Worm (Caenorhabditis elegans) whole organism, L1 larva: ENCODE results near the gene tbc-10.
A peak's percentile ranks its signal among the peaks of the same experiment; 100 is the strongest.

Experiments
- C34B4.2 ChIP-seq: sonication (generic microtip); optimal IDR thresholded peaks from 2 replicates; lab custom pipeline; 2017; ENCODE audit warnings: mild to moderate bottlenecking, missing genetic modification characterization, missing compliant biosample characterization
- F16B12.6 ChIP-seq: fragments of 150-350 bp; optimal IDR thresholded peaks from 2 replicates; lab custom pipeline; 2014; ENCODE audit warnings: missing biosample characterization, missing genetic modification characterization
- aha-1 ChIP-seq: fragments of 150-350 bp; optimal IDR thresholded peaks from 2 replicates; lab custom pipeline; 2014; ENCODE audit warnings: missing biosample characterization, missing genetic modification characterization
- aly-2 ChIP-seq: fragments of 150-350 bp; optimal IDR thresholded peaks from 2 replicates; lab custom pipeline; 2014; ENCODE audit warnings: missing biosample characterization, missing genetic modification characterization
- ama-1 ChIP-seq: fragments of 150-350 bp; optimal IDR thresholded peaks from 2 replicates; lab custom pipeline; 2014
- ceh-8 ChIP-seq: fragments of 200-800 bp; sonication (Bioruptor generic); optimal IDR thresholded peaks from 2 replicates; lab custom pipeline; 2018; ENCODE audit warnings: mild to moderate bottlenecking, missing genetic modification characterization, moderate library complexity, missing compliant biosample characterization
- ceh-88 ChIP-seq: fragments of 200-800 bp; sonication (Bioruptor generic); IDR thresholded peaks from 2 replicates; pipeline ENCODE4 v1.3.6; 2022; ENCODE audit warnings: missing genetic modification characterization, missing compliant biosample characterization
- ces-1 ChIP-seq: fragments of 150-350 bp; optimal IDR thresholded peaks from 2 replicates; lab custom pipeline; 2014; ENCODE audit warnings: missing biosample characterization, missing genetic modification reagents, missing genetic modification characterization
- dpl-1 ChIP-seq, 3 experiments: fragments of 150-350 bp in 2 of 3; sonication (generic microtip) in 1 of 3; optimal IDR thresholded peaks; 2 replicates each; lab custom pipeline; 2014 to 2017; ENCODE audit warnings: missing biosample characterization in 3 of 3, missing genetic modification characterization in 3 of 3, missing genetic modification reagents in 3 of 3
- dsc-1 ChIP-seq: sonication (generic microtip); optimal IDR thresholded peaks from 2 replicates; lab custom pipeline; 2016; ENCODE audit warnings: mild to moderate bottlenecking, missing genetic modification characterization, missing compliant biosample characterization
- efl-3 ChIP-seq: fragments of 200-800 bp; sonication (Bioruptor generic); optimal IDR thresholded peaks from 2 replicates; lab custom pipeline; 2018; ENCODE audit warnings: mild to moderate bottlenecking, missing genetic modification characterization, missing compliant biosample characterization
- egl-27 ChIP-seq, 2 experiments: fragments of 150-350 bp in 1 of 2; sonication (generic microtip); optimal IDR thresholded peaks; 3 replicates each; lab custom pipeline; 2017 to 2018; ENCODE audit warnings: missing biosample characterization in 2 of 2, missing genetic modification characterization in 2 of 2, missing genetic modification reagents in 2 of 2
- elt-2 ChIP-seq: sonication (generic microtip); optimal IDR thresholded peaks from 2 replicates; lab custom pipeline; 2016; ENCODE audit warnings: missing genetic modification characterization, mild to moderate bottlenecking, inconsistent platforms, missing compliant biosample characterization, missing genetic modification reagents
- elt-3 ChIP-seq, 6 experiments: fragments of 150-350 bp in 1 of 6; sonication (generic microtip); optimal IDR thresholded peaks; 2 replicates each; lab custom pipeline; 2017 to 2018; ENCODE audit warnings: missing biosample characterization in 6 of 6, missing genetic modification characterization in 6 of 6, inconsistent platforms in 1 of 6
- ets-5 ChIP-seq: fragments of 200-800 bp; sonication (Bioruptor generic); IDR thresholded peaks from 2 replicates; pipeline ENCODE4 v1.3.6; 2022; ENCODE audit warnings: missing genetic modification characterization, missing compliant biosample characterization
- fkh-10 ChIP-seq: sonication (generic microtip); optimal IDR thresholded peaks from 2 replicates; lab custom pipeline; 2017; ENCODE audit warnings: missing biosample characterization, missing genetic modification reagents, missing genetic modification characterization
- fkh-8 ChIP-seq: sonication (generic microtip); optimal IDR thresholded peaks from 2 replicates; lab custom pipeline; 2016; ENCODE audit warnings: mild to moderate bottlenecking, missing genetic modification characterization, missing compliant biosample characterization
- hlh-17 ChIP-seq: fragments of 200-800 bp; sonication (Bioruptor generic); optimal IDR thresholded peaks from 2 replicates; lab custom pipeline; 2018; ENCODE audit warnings: missing genetic modification characterization, mild to moderate bottlenecking, missing compliant biosample characterization, moderate library complexity, borderline replicate concordance
- hlh-4 ChIP-seq: sonication (generic microtip); optimal IDR thresholded peaks from 2 replicates; lab custom pipeline; 2016; ENCODE audit warnings: mild to moderate bottlenecking, missing genetic modification characterization, missing compliant biosample characterization
- hpl-2 ChIP-seq: fragments of 150-350 bp; optimal IDR thresholded peaks from 2 replicates; lab custom pipeline; 2014; ENCODE audit warnings: missing biosample characterization, missing genetic modification reagents, missing genetic modification characterization
- jun-1 ChIP-seq: fragments of 150-350 bp; optimal IDR thresholded peaks from 2 replicates; lab custom pipeline; 2014; ENCODE audit warnings: missing biosample characterization, missing genetic modification reagents, missing genetic modification characterization
- lin-14 ChIP-seq: fragments of 200-800 bp; sonication (Bioruptor generic); optimal IDR thresholded peaks from 2 replicates; lab custom pipeline; 2018; ENCODE audit warnings: mild to moderate bottlenecking, missing genetic modification characterization, moderate library complexity, missing compliant biosample characterization
- lin-35 ChIP-seq, 2 experiments: fragments of 150-350 bp; optimal IDR thresholded peaks; 2 replicates each; lab custom pipeline; 2014; ENCODE audit warnings: missing biosample characterization in 2 of 2, missing genetic modification characterization in 2 of 2, missing genetic modification reagents in 2 of 2
- lir-3 ChIP-seq: sonication (generic microtip); optimal IDR thresholded peaks from 2 replicates; lab custom pipeline; 2016; ENCODE audit warnings: mild to moderate bottlenecking, missing genetic modification characterization, moderate library complexity, missing compliant biosample characterization; ENCODE audit not compliant: poor library complexity
- lsy-2 ChIP-seq, 2 experiments: fragments of 150-350 bp; optimal IDR thresholded peaks; 2 replicates each; lab custom pipeline; 2014; ENCODE audit warnings: missing biosample characterization in 2 of 2, missing genetic modification characterization in 2 of 2
- mab-9 ChIP-seq: fragments of 200-800 bp; sonication (Bioruptor generic); IDR thresholded peaks from 2 replicates; pipeline ENCODE4 v1.3.6; 2022; ENCODE audit warnings: missing genetic modification reagents, missing genetic modification characterization, missing compliant biosample characterization
- mef-2 ChIP-seq: fragments of 150-350 bp; optimal IDR thresholded peaks from 2 replicates; lab custom pipeline; 2014; ENCODE audit warnings: missing biosample characterization, missing genetic modification characterization
- nhr-12 ChIP-seq: sonication (generic microtip); optimal IDR thresholded peaks from 2 replicates; lab custom pipeline; 2017; ENCODE audit warnings: missing biosample characterization, missing genetic modification characterization
- nhr-20 ChIP-seq: sonication (generic microtip); optimal IDR thresholded peaks from 2 replicates; lab custom pipeline; 2016; ENCODE audit warnings: mild to moderate bottlenecking, missing genetic modification characterization, missing compliant biosample characterization
- nhr-28 ChIP-seq: fragments of 150-350 bp; optimal IDR thresholded peaks from 2 replicates; lab custom pipeline; 2014; ENCODE audit warnings: missing biosample characterization, missing genetic modification characterization
- nhr-47 ChIP-seq: sonication (generic microtip); optimal IDR thresholded peaks from 2 replicates; lab custom pipeline; 2016; ENCODE audit warnings: mild to moderate bottlenecking, missing genetic modification characterization, moderate library complexity, missing compliant biosample characterization
- nhr-71 ChIP-seq: sonication (generic microtip); optimal IDR thresholded peaks from 2 replicates; lab custom pipeline; 2016; ENCODE audit warnings: mild to moderate bottlenecking, missing genetic modification characterization, moderate library complexity, missing compliant biosample characterization
- pag-3 ChIP-seq: sonication (generic microtip); optimal IDR thresholded peaks from 2 replicates; lab custom pipeline; 2017; ENCODE audit warnings: missing genetic modification characterization, mild to moderate bottlenecking, missing compliant biosample characterization, antibody characterized with exemption, borderline replicate concordance; ENCODE audit not compliant: insufficient read depth
- pax-3 ChIP-seq: fragments of 200-800 bp; sonication (Bioruptor generic); optimal IDR thresholded peaks from 2 replicates; lab custom pipeline; 2018; ENCODE audit warnings: mild to moderate bottlenecking, missing genetic modification characterization, moderate library complexity, missing compliant biosample characterization
- skn-1 ChIP-seq: fragments of 150-350 bp; optimal IDR thresholded peaks from 2 replicates; lab custom pipeline; 2014; ENCODE audit warnings: missing biosample characterization, missing genetic modification characterization
- sox-4 ChIP-seq: sonication (generic microtip); optimal IDR thresholded peaks from 2 replicates; lab custom pipeline; 2016; ENCODE audit warnings: missing genetic modification characterization, missing compliant biosample characterization
- sup-37 ChIP-seq: fragments of 200-800 bp; sonication (Bioruptor generic); optimal IDR thresholded peaks from 2 replicates; lab custom pipeline; 2018; ENCODE audit warnings: mild to moderate bottlenecking, missing genetic modification characterization, missing compliant biosample characterization
- swsn-7 ChIP-seq: sonication (generic microtip); optimal IDR thresholded peaks from 2 replicates; lab custom pipeline; 2016; ENCODE audit warnings: missing genetic modification characterization, missing compliant biosample characterization
- unc-130 ChIP-seq: fragments of 150-350 bp; optimal IDR thresholded peaks from 2 replicates; lab custom pipeline; 2017; ENCODE audit warnings: missing biosample characterization, missing genetic modification characterization, inconsistent platforms
- unc-30 ChIP-seq: sonication (generic microtip); optimal IDR thresholded peaks from 2 replicates; lab custom pipeline; 2017; ENCODE audit warnings: missing biosample characterization, missing genetic modification characterization
- vab-15 ChIP-seq: sonication (generic microtip); optimal IDR thresholded peaks from 2 replicates; lab custom pipeline; 2017; ENCODE audit warnings: missing genotype, mild to moderate bottlenecking, missing genetic modification characterization, missing compliant biosample characterization
- zip-4 ChIP-seq: fragments of 200-800 bp; sonication (Bioruptor generic); optimal IDR thresholded peaks from 2 replicates; lab custom pipeline; 2018; ENCODE audit warnings: mild to moderate bottlenecking, missing genetic modification characterization, moderate library complexity, missing compliant biosample characterization

Gene tbc-10

DNA sequence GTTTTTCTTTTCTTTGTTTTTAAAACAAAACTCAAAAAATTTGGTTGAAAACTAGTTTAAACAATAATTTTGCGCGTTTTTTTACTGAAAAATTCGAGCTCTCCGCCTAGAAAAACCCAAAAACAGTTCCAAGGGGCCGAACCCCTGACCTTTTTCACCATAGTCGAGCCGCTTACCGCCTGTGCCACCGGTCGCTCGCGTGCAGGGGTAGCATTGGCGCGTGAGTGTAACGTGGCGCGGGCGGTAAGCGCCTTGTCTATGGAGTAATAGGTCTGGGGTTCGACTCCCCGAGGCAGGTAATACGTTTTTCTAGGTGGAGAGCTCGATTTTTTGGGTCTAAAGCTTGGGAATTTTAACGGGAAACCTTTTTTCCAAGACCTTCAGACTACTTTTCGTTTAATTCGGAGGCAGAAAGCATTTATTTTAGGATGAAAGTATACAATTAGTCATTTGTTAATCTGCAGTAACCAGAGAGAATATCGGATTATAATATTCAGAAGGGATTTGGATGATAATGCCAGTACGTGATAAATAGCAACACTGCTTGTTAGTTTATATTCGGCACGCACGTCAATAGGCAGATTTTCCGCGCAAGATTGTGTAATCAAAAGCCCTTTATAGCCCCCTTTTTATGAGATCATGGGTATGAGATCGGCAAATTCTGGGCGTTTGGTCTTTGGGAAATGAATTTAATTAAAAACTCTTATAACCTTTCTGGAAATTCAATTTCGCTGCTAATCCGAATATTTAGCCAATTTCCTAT lies 24.3 kb downstream of the tbc-10 start:
- TF ChIP-seq nhr-12 (tag; lab: Kevin White, UChicago) (no peak), unc-130 (tag; lab: Kevin White, UChicago) (no peak), hlh-4 (tag; lab: Kevin White, UChicago) (no peak), mef-2 (tag; lab: Kevin White, UChicago) (peak; percentile 8), dsc-1 (tag; lab: Kevin White, UChicago) (peak; percentile 93), unc-30 (no peak), nhr-47 (tag; lab: Kevin White, UChicago) (peak; percentile 40), egl-27 (tag; optimal IDR thresholded peaks at IDR 0.05; lab: Kevin White, UChicago) (no peak), sox-4 (tag; lab: Kevin White, UChicago) (peak; percentile 9), fkh-8 (tag; lab: Kevin White, UChicago) (peak; percentile 63), ces-1 (GFP tag; lab: Kevin White, UChicago) (no peak), sup-37 (GFP tag; lab: Kevin White, UChicago) (no peak), nhr-28 (tag; lab: Kevin White, UChicago) (no peak), pax-3 (tag; lab: Kevin White, UChicago) (peak; percentile 20), ceh-8 (peak; percentile 28), lin-14 (no peak)

DNA sequence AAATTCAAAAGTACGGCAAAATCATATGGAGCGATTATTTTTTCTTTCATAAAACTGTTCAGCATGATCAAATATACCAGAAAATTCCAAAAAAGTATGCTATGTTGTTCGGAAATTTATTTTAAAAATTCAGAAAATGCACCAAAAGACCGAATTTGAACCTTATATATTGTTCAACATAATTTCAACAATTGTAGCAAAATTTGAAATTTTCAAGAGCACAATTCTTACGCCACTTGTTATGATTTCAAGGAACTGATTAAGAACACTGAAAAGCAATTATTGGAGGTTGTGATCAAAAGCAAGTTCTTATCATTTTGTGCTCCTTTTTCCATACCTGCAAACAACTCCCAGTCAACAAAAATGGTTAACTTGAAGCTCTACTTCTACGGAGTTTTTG lies 25.0 kb downstream of the tbc-10 start, which contains the start of gene clc-27:
Gene clc-27, plus strand, starts transcription at position 301 of the 400 bp plus-strand sequence.
- TF ChIP-seq elt-3 (tag; optimal IDR thresholded peaks at IDR 0.05; lab: Kevin White, UChicago) (no peak), zip-4 (no peak), dsc-1 (tag; lab: Kevin White, UChicago) (no peak), vab-15 (no peak), nhr-47 (tag; lab: Kevin White, UChicago) (no peak), lsy-2 (tag; optimal IDR thresholded peaks at IDR 0.05; lab: Kevin White, UChicago) (no peak), fkh-10 (GFP tag; lab: Kevin White, UChicago) (no peak), elt-2 (no peak), nhr-71 (no peak), pag-3 (tag; lab: Kevin White, UChicago) (no peak), ets-5 (GFP tag; lab: Robert Waterston, UW) (no peak), ceh-88 (GFP tag; lab: Robert Waterston, UW) (no peak), mab-9 (no peak), nhr-20 (tag; lab: Kevin White, UChicago) (no peak), lin-35 (GFP tag; optimal IDR thresholded peaks at IDR 0.05; lab: Kevin White, UChicago) (no peak), dpl-1 (GFP tag; optimal IDR thresholded peaks at IDR 0.05; lab: Kevin White, UChicago) (no peak), efl-3 (GFP tag; lab: Kevin White, UChicago) (no peak), hpl-2 (GFP tag; lab: Kevin White, UChicago) (no peak), swsn-7 (tag; lab: Kevin White, UChicago) (no peak)
- TF ChIP-seq, all 84 proteins: peak for 0

DNA sequence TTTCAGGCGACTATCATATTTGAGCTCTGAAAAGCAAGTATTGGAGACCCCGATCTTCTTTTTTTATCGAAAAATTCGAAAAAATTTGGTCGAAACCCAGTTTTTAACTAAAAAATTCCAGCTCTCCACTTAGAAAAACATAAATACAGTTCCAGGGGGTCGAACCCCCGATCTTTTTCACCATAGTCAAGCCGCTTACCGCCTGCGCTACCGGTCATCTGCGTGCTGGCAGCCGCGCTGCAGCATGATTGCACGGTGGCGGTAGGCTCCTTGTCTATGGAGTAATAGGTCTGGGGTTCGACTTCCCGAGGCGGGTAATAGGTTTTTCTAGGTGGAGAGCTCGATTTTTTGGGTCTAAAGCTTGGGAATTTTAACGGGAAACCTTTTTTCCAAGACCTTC lies 26.7 kb downstream of the tbc-10 start, which contains the start of gene clc-24:
Gene clc-24, plus strand, starts transcription at position 263 of the 400 bp plus-strand sequence.
- TF ChIP-seq jun-1 (no peak), lir-3 (no peak), skn-1 (no peak), aha-1 (tag; lab: Kevin White, UChicago) (no peak), mef-2 (tag; lab: Kevin White, UChicago) (no peak), ama-1 (no peak), sox-4 (tag; lab: Kevin White, UChicago) (no peak), F16B12.6 (tag; lab: Kevin White, UChicago) (no peak), C34B4.2 (no peak), lin-35 (GFP tag; optimal IDR thresholded peaks at IDR 0.05; lab: Kevin White, UChicago) (no peak), hlh-17 (GFP tag; lab: Kevin White, UChicago) (no peak), aly-2 (tag; lab: Kevin White, UChicago) (no peak), pag-3 (tag; lab: Kevin White, UChicago) (no peak), pax-3 (tag; lab: Kevin White, UChicago) (no peak), nhr-12 (tag; lab: Kevin White, UChicago) (no peak)
